Worm (Caenorhabditis elegans) whole organism, L4/young adult: ENCODE data around the gene gut-2.

Experiments
- W03F9.2 ChIP-seq: fragments of 150-350 bp; optimal IDR thresholded peaks from 2 replicates; lab custom pipeline; 2014; ENCODE audit warnings: missing biosample characterization, missing genetic modification characterization
- dao-5 ChIP-seq: sonication (generic microtip); optimal IDR thresholded peaks from 2 replicates; lab custom pipeline; 2016; ENCODE audit warnings: missing genotype, missing genetic modification characterization, moderate library complexity, missing compliant biosample characterization
- him-1 ChIP-seq: sonication (generic microtip); optimal IDR thresholded peaks from 2 replicates; lab custom pipeline; 2016; ENCODE audit warnings: missing genotype, missing genetic modification reagents, missing genetic modification characterization, missing compliant biosample characterization

DNA sequence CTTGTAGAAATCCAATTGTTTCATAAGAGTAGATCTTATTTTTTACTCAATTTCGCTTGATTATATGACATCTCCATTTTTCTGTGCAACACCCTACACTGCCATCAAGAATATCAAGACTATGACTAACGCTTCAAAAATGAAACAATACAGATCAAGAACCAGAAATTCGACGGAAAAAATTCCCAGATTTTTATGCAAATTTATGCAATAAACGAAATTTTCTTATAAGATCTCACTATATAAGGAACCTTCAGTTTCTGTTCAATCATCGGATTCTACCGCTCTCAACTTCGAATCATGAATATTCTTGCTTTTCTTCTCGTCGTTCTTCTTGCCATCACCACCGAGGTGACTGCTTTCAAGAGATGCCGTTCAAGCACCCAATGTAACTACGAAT, 8.8 kb downstream of the gut-2 start, which contains the start of gene R11G10.4:
- TF ChIP-seq dao-5 (no peak), W03F9.2 (tag; lab: Kevin White, UChicago) (no peak), him-1 (tag; lab: Kevin White, UChicago) (no peak)
